Worm (Caenorhabditis elegans) whole organism, L3 larva: ENCODE data around the gene Y116A8C.469.

Experiments used
- egl-27 ChIP-seq: sonication (generic microtip); optimal IDR thresholded peaks from 4 replicates; lab custom pipeline; 2017; ENCODE audit warnings: missing biosample characterization, missing genetic modification reagents, missing genetic modification characterization
- lin-15B ChIP-seq: fragments of 150-350 bp; optimal IDR thresholded peaks from 2 replicates; lab custom pipeline; 2014; ENCODE audit warnings: missing biosample characterization, missing genetic modification characterization
- nhr-28 ChIP-seq: fragments of 150-350 bp; optimal IDR thresholded peaks from 2 replicates; lab custom pipeline; 2014; ENCODE audit warnings: missing biosample characterization, missing genetic modification characterization
- pha-4 ChIP-seq: fragments of 150-350 bp; optimal IDR thresholded peaks from 2 replicates; lab custom pipeline; 2014; ENCODE audit warnings: missing biosample characterization, missing genetic modification reagents, missing genetic modification characterization
- zag-1 ChIP-seq: fragments of 150-350 bp; optimal IDR thresholded peaks from 2 replicates; lab custom pipeline; 2014; ENCODE audit warnings: missing biosample characterization, missing genetic modification characterization
- ztf-4 ChIP-seq: fragments of 150-350 bp; optimal IDR thresholded peaks from 2 replicates; lab custom pipeline; 2014; ENCODE audit warnings: missing biosample characterization, missing genetic modification characterization

ce11 chrIV:16915751-16916150 is 2.0 kb downstream of the Y116A8C.469 start, which contains the start of gene Y116A8C.3:
- TF ChIP-seq egl-27 (tag; lab: Kevin White, UChicago), result no peak
- no peak for TF ChIP-seq lin-15B (tag; lab: Kevin White, UChicago)
- TF ChIP-seq zag-1 (tag; lab: Kevin White, UChicago), result no peak
- no peak for TF ChIP-seq nhr-28
- no peak for TF ChIP-seq pha-4 (tag; lab: Kevin White, UChicago)
- no peak for TF ChIP-seq ztf-4
